Fruit fly (Drosophila melanogaster) Kc167 (cell line): ENCODE measurements around the gene Alp9.

ENCODE experiments used
- Myc ChIP-seq: fragments of >200 bp; optimal IDR thresholded peaks from 2 replicates; lab custom pipeline; 2017; ENCODE audit warnings: missing external identifiers
- Sin3A ChIP-seq: fragments of >200 bp; optimal IDR thresholded peaks from 2 replicates; lab custom pipeline; 2018; ENCODE audit warnings: missing external identifiers
- h ChIP-seq: fragments of >200 bp; optimal IDR thresholded peaks from 3 replicates; lab custom pipeline; 2018; ENCODE audit warnings: missing external identifiers
- insv ChIP-seq: fragments of >200 bp; optimal IDR thresholded peaks from 3 replicates; lab custom pipeline; 2018; ENCODE audit warnings: missing external identifiers
- psq ChIP-seq: fragments of >200 bp; optimal IDR thresholded peaks from 2 replicates; lab custom pipeline; 2017; ENCODE audit warnings: missing external identifiers
- ttk ChIP-seq: sonication (Bioruptor generic); optimal IDR thresholded peaks from 2 replicates; lab custom pipeline; 2017; ENCODE audit warnings: missing external identifiers

The Alp9 gene

dm6 chr3L:5618697-5619096 lies 23.4 kb downstream of the Alp9 start:
- no peak for TF ChIP-seq Sin3A (lab: Kevin White, UChicago)
- TF ChIP-seq h (lab: Kevin White, UChicago): no peak
- TF ChIP-seq insv (lab: Kevin White, UChicago): no peak
- no peak for TF ChIP-seq Myc (lab: Kevin White, UChicago)
- no peak for TF ChIP-seq ttk (lab: Kevin White, UChicago)
- TF ChIP-seq psq: no peak

dm6 chr3L:5621506-5621905 lies 26.2 kb downstream of the Alp9 start:
- TF ChIP-seq Myc (lab: Kevin White, UChicago): no peak
- no peak for TF ChIP-seq insv (lab: Kevin White, UChicago)
- TF ChIP-seq Sin3A (lab: Kevin White, UChicago): no peak
- no peak for TF ChIP-seq psq
- TF ChIP-seq ttk (lab: Kevin White, UChicago): no peak
- no peak for TF ChIP-seq h (lab: Kevin White, UChicago)

- no peak for TF ChIP-seq ttk (lab: Kevin White, UChicago)
- no peak for TF ChIP-seq Sin3A (lab: Kevin White, UChicago)
- TF ChIP-seq insv (lab: Kevin White, UChicago): no peak
- no peak for TF ChIP-seq psq
- no peak for TF ChIP-seq Myc (lab: Kevin White, UChicago)
- no peak for TF ChIP-seq h (lab: Kevin White, UChicago)
Measured at dm6 chr3L:5621908-5622307, 26.6 kb downstream of the Alp9 start.

DNA sequence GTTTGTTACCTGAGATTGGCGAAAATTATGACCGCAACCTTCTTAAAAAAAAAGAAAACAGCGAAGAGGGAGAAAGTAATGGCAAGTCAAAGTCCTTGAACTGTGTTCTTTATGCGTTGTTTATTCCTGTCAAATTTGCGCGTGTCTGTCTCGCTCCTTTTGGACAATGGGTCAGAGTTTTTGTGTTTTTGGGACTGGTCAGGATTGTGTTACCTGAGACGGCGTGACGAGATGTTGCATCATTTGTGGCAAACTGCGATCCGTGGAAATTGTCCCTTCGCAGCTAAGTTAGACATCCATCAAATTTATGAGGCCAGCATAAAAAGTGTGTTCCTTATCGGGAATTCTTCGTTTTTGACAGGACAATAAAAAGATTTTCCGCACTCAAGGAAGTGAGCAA lies 28.0 kb downstream of the Alp9 start:
- no peak for TF ChIP-seq Sin3A (lab: Kevin White, UChicago)
- TF ChIP-seq ttk (lab: Kevin White, UChicago): no peak
- TF ChIP-seq psq: no peak
- TF ChIP-seq insv (lab: Kevin White, UChicago): no peak
- no peak for TF ChIP-seq Myc (lab: Kevin White, UChicago)
- TF ChIP-seq h (lab: Kevin White, UChicago): no peak

dm6 chr3L:5625121-5625667 lies 29.9 kb downstream of the Alp9 start:
- TF ChIP-seq Myc (lab: Kevin White, UChicago) (no peak), insv (lab: Kevin White, UChicago) (no peak), ttk (lab: Kevin White, UChicago) (no peak), h (lab: Kevin White, UChicago) (no peak), psq (no peak), Sin3A (lab: Kevin White, UChicago) (no peak)

dm6 chr3L:5626465-5626864 lies 31.1 kb downstream of the Alp9 start:
- TF ChIP-seq insv (lab: Kevin White, UChicago) (no peak), Sin3A (lab: Kevin White, UChicago) (no peak), psq (no peak), h (lab: Kevin White, UChicago) (no peak), ttk (lab: Kevin White, UChicago) (no peak), Myc (lab: Kevin White, UChicago) (no peak)

DNA sequence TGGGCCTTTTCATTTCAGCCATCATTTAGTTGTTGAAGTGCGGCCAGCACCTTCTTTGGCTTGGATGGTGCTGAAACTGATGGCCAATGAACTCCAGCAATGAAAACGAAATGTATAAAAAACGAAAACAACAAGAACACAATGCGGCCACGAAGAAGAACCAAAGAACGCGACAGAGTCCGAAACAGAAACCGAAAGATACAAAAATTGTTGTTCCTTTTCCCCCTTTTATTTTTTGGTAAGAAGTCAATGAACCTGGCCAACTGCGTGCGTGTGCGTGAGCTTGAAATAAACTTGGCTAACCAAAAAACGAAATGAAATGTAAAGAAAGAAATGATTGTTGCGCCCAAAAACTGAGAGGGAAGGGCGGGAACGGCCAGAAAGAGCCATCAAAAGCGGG lies 32.5 kb downstream of the Alp9 start:
- no peak for TF ChIP-seq Sin3A (lab: Kevin White, UChicago)
- TF ChIP-seq psq: no peak
- no peak for TF ChIP-seq insv (lab: Kevin White, UChicago)
- no peak for TF ChIP-seq Myc (lab: Kevin White, UChicago)
- TF ChIP-seq ttk (lab: Kevin White, UChicago): no peak
- no peak for TF ChIP-seq h (lab: Kevin White, UChicago)

DNA sequence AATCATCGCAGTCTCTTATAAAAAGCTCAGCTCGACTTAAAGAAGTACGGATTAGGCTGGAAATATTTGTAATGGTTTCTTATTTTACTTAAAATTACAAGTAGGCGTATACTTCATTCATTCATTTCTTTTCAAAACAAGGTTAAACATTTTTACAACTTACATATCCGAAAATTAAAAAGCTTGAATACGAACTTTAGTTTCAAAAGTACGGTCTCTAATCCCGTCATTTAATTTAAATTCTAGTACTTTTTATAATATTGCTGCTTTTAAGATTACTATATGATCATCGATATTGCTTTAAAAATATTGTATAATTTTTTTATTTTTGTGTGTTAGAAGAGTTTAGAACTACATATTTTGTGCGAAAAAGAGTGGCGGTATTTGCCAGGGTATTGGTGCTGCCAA lies 34.8 kb downstream of the Alp9 start:
- TF ChIP-seq insv (lab: Kevin White, UChicago) (no peak), ttk (lab: Kevin White, UChicago) (no peak), psq (no peak), Sin3A (lab: Kevin White, UChicago) (no peak), h (lab: Kevin White, UChicago) (no peak), Myc (lab: Kevin White, UChicago) (no peak)

DNA sequence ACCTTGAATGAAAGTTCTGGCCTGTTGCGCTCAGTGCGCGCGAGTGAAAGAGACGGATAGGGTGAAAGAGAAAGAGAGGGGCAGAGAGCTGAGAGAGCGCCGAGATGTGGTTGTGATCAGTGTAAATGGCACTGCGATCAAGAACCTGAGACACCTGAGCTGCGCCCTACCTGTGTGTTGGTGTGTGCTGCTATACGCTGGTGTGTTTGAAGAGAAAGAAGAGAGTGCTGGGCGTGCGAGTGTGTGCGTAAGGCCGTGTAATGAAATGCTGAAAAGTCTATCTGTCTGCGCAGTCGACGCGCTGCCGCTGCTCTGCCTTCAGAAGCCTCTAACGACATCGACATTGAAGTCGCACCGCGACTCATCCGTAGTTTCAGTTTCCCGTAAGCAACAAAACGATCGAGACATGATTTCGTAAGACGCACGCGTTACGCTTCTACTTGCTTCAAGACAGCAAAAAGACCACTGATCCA lies 35.3 kb downstream of the Alp9 start, which contains the start of gene Blimp-1:
Gene Blimp-1, plus strand, starts transcription at position 376 of the 473 bp plus-strand sequence.
- no peak for TF ChIP-seq Sin3A (lab: Kevin White, UChicago)
- TF ChIP-seq insv (lab: Kevin White, UChicago): no peak
- no peak for TF ChIP-seq ttk (lab: Kevin White, UChicago)
- no peak for TF ChIP-seq h (lab: Kevin White, UChicago)
- TF ChIP-seq psq: no peak
- no peak for TF ChIP-seq Myc (lab: Kevin White, UChicago)

dm6 chr3L:5631917-5632316 lies 36.6 kb downstream of the Alp9 start:
- TF ChIP-seq insv (lab: Kevin White, UChicago): no peak
- no peak for TF ChIP-seq psq
- no peak for TF ChIP-seq Sin3A (lab: Kevin White, UChicago)
- TF ChIP-seq Myc (lab: Kevin White, UChicago): no peak
- no peak for TF ChIP-seq ttk (lab: Kevin White, UChicago)
- no peak for TF ChIP-seq h (lab: Kevin White, UChicago)

DNA sequence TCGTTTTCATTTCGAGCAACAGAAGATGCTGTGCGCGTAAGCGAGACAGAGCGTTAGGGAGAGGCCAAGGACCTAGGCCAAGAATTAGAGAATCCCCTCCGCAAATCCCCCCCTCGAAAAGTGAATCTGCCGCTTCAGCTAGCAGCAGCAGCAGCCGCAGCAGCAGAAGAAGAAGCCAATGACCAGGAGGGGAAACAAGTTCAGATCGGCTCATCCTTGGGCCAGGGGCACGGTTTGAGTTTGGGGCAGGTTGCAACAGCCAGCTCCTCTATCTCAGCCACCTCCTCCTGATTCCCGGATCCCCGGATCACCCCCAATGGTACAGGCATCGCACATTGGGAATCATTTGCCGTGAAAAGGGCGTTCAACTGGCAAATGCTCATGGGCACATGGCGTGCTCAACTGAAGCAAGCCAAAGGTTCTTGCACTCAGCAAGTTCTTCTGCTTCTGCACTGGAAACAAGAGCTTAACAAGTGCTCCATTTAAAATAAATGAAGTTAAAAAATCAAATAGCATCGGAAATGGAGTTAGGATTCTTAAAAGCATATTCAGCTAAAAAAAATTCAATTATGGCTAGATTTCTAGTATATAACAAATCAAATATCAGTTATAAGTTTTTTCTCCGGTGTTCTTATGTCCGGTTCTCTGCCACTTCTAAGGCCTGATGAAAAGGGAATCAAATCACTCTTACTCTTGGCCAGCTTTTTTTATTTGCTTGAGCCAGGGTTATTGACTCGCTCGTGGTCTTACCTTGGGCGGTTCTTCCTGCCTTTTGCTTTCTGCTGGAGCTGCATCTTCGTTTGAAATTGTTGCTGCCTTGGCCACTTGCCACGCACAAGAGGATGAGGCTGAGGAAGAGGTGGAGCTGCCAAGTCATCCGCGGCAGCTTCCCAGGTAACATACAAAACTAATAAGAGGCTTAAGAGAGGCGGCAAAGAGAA lies 38.2 kb downstream of the Alp9 start:
- no peak for TF ChIP-seq Myc (lab: Kevin White, UChicago)
- TF ChIP-seq h (lab: Kevin White, UChicago): no peak
- TF ChIP-seq ttk (lab: Kevin White, UChicago): no peak
- TF ChIP-seq psq: no peak
- TF ChIP-seq Sin3A (lab: Kevin White, UChicago): no peak
- TF ChIP-seq insv (lab: Kevin White, UChicago): no peak
